Fruit fly (Drosophila melanogaster): ENCODE measurements around the gene CG43115.
A peak's percentile ranks its signal among the peaks of the same experiment; 100 is the strongest.

DNA sequence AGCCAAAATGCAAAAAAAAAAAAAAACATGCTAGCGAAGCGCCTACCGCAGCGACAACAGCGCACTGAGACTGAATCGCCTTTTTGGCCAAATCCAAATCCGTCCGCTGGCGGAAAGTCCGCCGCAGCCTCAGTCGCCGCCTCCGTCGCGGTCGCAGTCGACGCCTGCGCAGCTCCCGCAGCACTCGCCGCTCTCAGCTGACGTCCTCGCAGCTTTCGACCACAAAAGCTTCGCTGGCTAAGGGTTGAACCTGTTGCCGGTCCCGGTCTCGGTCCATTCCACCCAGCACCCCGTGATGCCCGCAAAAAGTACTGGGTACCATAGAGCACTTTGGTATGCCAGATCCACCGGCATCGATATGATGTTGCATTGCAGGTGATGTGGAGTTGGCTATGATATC lies 15.1 kb upstream of the CG43115 start, which contains the start of gene CG4660:
- TF ChIP-seq B-H2 (GFP tag; optimal IDR thresholded peaks at IDR 0.05) (no peak), cwo (GFP tag; optimal IDR thresholded peaks at IDR 0.05) (no peak), CG7963 (GFP tag; IDR thresholded peaks at IDR 0.05; ENCODE audit: partially characterized antibody) (no peak), ase (GFP tag; IDR thresholded peaks at IDR 0.05) (no peak), ci (GFP tag; IDR thresholded peaks at IDR 0.05) (0 out of 3 replicates have a peak, but pooled peaks have one; percentile 28), otp (GFP tag; IDR thresholded peaks at IDR 0.05) (no peak), jumu (GFP tag; optimal IDR thresholded peaks at IDR 0.05) (no peak), shn (GFP tag; optimal IDR thresholded peaks at IDR 0.05) (no peak), CG8765 (GFP tag; IDR thresholded peaks at IDR 0.05) (no peak), Ada2b (GFP tag; IDR thresholded peaks at IDR 0.05) (no peak)

Measured in whole organism, embryonic.